Worm (Caenorhabditis elegans) whole organism, midembryonic: ENCODE data around the gene T08D10.5.

Source experiments
- T22C8.4 ChIP-seq: fragments of 200-800 bp; sonication (Bioruptor generic); IDR thresholded peaks from 2 replicates; pipeline ENCODE4 v1.3.6; 2022; ENCODE audit warnings: missing genetic modification characterization, missing compliant biosample characterization
- klf-2 ChIP-seq: fragments of 200-800 bp; sonication (Bioruptor generic); conservative IDR thresholded peaks from 2 replicates; pipeline ENCODE4 v1.3.6; 2022; ENCODE audit warnings: missing genetic modification reagents, missing genetic modification characterization, missing compliant biosample characterization
- med-1 ChIP-seq: sonication (generic microtip); optimal IDR thresholded peaks from 2 replicates; lab custom pipeline; 2017; ENCODE audit warnings: missing genetic modification characterization, mild to moderate bottlenecking, missing compliant biosample characterization, antibody characterized with exemption, missing genetic modification reagents; ENCODE audit not compliant: insufficient read depth
- ref-1 ChIP-seq: fragments of 200-800 bp; sonication (Bioruptor generic); conservative IDR thresholded peaks from 2 replicates; pipeline ENCODE4 v1.3.6; 2022; ENCODE audit warnings: missing genetic modification reagents, missing genetic modification characterization, missing compliant biosample characterization
- tab-1 ChIP-seq: fragments of 200-800 bp; sonication (Bioruptor generic); IDR thresholded peaks from 2 replicates; pipeline ENCODE4 v1.3.6; 2022; ENCODE audit warnings: missing genetic modification characterization, missing compliant biosample characterization
- ztf-29 ChIP-seq: fragments of 200-800 bp; sonication (Bioruptor generic); IDR thresholded peaks from 2 replicates; pipeline ENCODE4 v1.3.6; 2022; ENCODE audit warnings: missing genetic modification reagents, missing genetic modification characterization, missing compliant biosample characterization

DNA sequence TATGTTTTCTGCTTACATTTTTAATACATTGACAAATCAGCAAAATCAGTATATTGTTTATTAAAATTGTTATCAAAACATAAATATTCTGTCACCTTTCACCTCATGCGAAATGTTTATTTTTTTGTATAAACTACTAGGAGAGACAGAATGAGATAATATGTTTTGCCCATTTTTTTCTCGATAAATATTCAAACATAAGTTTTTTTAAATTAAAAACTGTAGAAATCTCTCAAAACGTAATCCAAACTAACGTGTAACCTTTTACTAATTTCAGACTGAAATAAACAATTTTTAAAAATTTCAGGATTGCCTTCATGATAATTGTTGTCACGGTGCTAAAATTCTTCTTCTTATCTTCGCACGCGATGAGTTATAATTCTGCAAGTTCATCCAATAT, at the start of gene T08D10.5:
- TF ChIP-seq klf-2 (GFP tag; lab: Robert Waterston, UW) (no peak), ztf-29 (GFP tag; lab: Robert Waterston, UW) (no peak), tab-1 (GFP tag; lab: Robert Waterston, UW) (no peak), med-1 (GFP tag; lab: Kevin White, UChicago) (no peak), ref-1 (GFP tag; lab: Robert Waterston, UW) (no peak), T22C8.4 (GFP tag; lab: Robert Waterston, UW) (no peak)
